Worm (Caenorhabditis elegans): Measurements from ENCODE around the gene nhr-255.
A peak's percentile ranks its signal among the peaks of the same experiment; 100 is the strongest.

Gene nhr-255

ce11 chrX:15707366-15707892 is 35.0 kb upstream of the nhr-255 start (continued):
- peak; percentile 39; the same call in 1 of the 2 replicates for TF ChIP-seq unc-3 (GFP tag; conservative IDR thresholded peaks at IDR 0.05)
- TF ChIP-seq unc-3 (tag; optimal IDR thresholded peaks at IDR 0.05) = no peak
- no peak for TF ChIP-seq C38D4.7 (GFP tag; optimal IDR thresholded peaks at IDR 0.05)
- peak; percentile 79 for TF ChIP-seq ceh-14 (tag; optimal IDR thresholded peaks at IDR 0.05)
- TF ChIP-seq ceh-6 (GFP tag; optimal IDR thresholded peaks at IDR 0.05) = no peak
- peak; percentile 82 for TF ChIP-seq nfya-1 (tag; optimal IDR thresholded peaks at IDR 0.05)
- TF ChIP-seq ceh-18 (tag; optimal IDR thresholded peaks at IDR 0.05) = peak; percentile 94
- TF ChIP-seq pha-4 (tag; optimal IDR thresholded peaks at IDR 0.05) = no peak
- TF ChIP-seq lim-6 (tag; optimal IDR thresholded peaks at IDR 0.05) = no peak
- TF ChIP-seq elt-4 (tag; optimal IDR thresholded peaks at IDR 0.05) = no peak
- no peak for TF ChIP-seq odd-2 (tag; optimal IDR thresholded peaks at IDR 0.05)
- TF ChIP-seq tbx-2 (tag; optimal IDR thresholded peaks at IDR 0.05) = peak; percentile 94
- TF ChIP-seq pha-2 (tag; optimal IDR thresholded peaks at IDR 0.05) = peak; percentile 50
- no peak for TF ChIP-seq K02D7.2 (tag; optimal IDR thresholded peaks at IDR 0.05)
- TF ChIP-seq ceh-48 (tag; optimal IDR thresholded peaks at IDR 0.05) = no peak
- TF ChIP-seq T23F11.4 (GFP tag; optimal IDR thresholded peaks at IDR 0.05) = no peak
- peak; percentile 97 for TF ChIP-seq ceh-31 (tag; optimal IDR thresholded peaks at IDR 0.05)
- peak; percentile 59 for TF ChIP-seq ets-4 (tag; optimal IDR thresholded peaks at IDR 0.05)
- TF ChIP-seq eyg-1 (tag; optimal IDR thresholded peaks at IDR 0.05) = no peak
- no peak for TF ChIP-seq hlh-8 (tag; optimal IDR thresholded peaks at IDR 0.05)
- TF ChIP-seq nhr-232 (tag; optimal IDR thresholded peaks at IDR 0.05) = no peak
- peak; percentile 59 for TF ChIP-seq K09A11.1 (tag; optimal IDR thresholded peaks at IDR 0.05; ENCODE audit: insufficient read depth)
- peak; percentile 86 for TF ChIP-seq sdc-2 (tag; optimal IDR thresholded peaks at IDR 0.05)
- TF ChIP-seq che-1 (tag; optimal IDR thresholded peaks at IDR 0.05) = no peak
- TF ChIP-seq C08G9.2 (tag; optimal IDR thresholded peaks at IDR 0.05) = no peak
- peak; percentile 17 for TF ChIP-seq pat-9 (tag; optimal IDR thresholded peaks at IDR 0.05)
- TF ChIP-seq Y22D7AL.16 (tag; optimal IDR thresholded peaks at IDR 0.05) = no peak
- TF ChIP-seq ceh-9 (tag; optimal IDR thresholded peaks at IDR 0.05) = no peak
- peak; percentile 52 for TF ChIP-seq sox-2 (GFP tag; IDR thresholded peaks at IDR 0.05)
- no peak for TF ChIP-seq fkh-6 (tag; optimal IDR thresholded peaks at IDR 0.05)
- no peak for TF ChIP-seq tbx-7 (tag; optimal IDR thresholded peaks at IDR 0.05)
- TF ChIP-seq elt-2 (tag; optimal IDR thresholded peaks at IDR 0.05) = peak; percentile 59
- no peak for TF ChIP-seq ceh-22 (tag; optimal IDR thresholded peaks at IDR 0.05)
- 0 out of 2 replicates have a peak, but pooled peaks have one; percentile 25 for TF ChIP-seq ceh-45 (GFP tag; IDR thresholded peaks at IDR 0.05)
- TF ChIP-seq sox-4 (tag; optimal IDR thresholded peaks at IDR 0.05) = no peak
- TF ChIP-seq F13H6.1 (tag; optimal IDR thresholded peaks at IDR 0.05) = peak; percentile 92
- no peak for TF ChIP-seq pqm-1 (tag; optimal IDR thresholded peaks at IDR 0.05)
- TF ChIP-seq dve-1 (tag; optimal IDR thresholded peaks at IDR 0.05) = peak; percentile 4
- TF ChIP-seq pag-3 (tag; optimal IDR thresholded peaks at IDR 0.05; ENCODE audit: borderline replicate concordance) = no peak
- peak; percentile 84 for TF ChIP-seq ref-2 (tag; optimal IDR thresholded peaks at IDR 0.05)
- TF ChIP-seq gmeb-2 (tag; optimal IDR thresholded peaks at IDR 0.05) = peak; percentile 26
- peak; percentile 47 for TF ChIP-seq ttx-3 (tag; optimal IDR thresholded peaks at IDR 0.05)
- peak; percentile 68 for TF ChIP-seq ceh-2 (tag; optimal IDR thresholded peaks at IDR 0.05)
- TF ChIP-seq nhr-11 (tag; optimal IDR thresholded peaks at IDR 0.05) = no peak
- no peak for TF ChIP-seq zip-5 (tag; optimal IDR thresholded peaks at IDR 0.05)
- peak; percentile 76 for TF ChIP-seq unc-42 (tag; optimal IDR thresholded peaks at IDR 0.05)
- no peak for TF ChIP-seq npax-4 (tag; optimal IDR thresholded peaks at IDR 0.05)
- TF ChIP-seq ceh-34 (tag; optimal IDR thresholded peaks at IDR 0.05) = peak; percentile 97
- TF ChIP-seq madf-2 (tag; optimal IDR thresholded peaks at IDR 0.05) = peak; percentile 31
- no peak for TF ChIP-seq ceh-24 (tag; optimal IDR thresholded peaks at IDR 0.05)
- TF ChIP-seq unc-55 (GFP tag; optimal IDR thresholded peaks at IDR 0.05) = peak; percentile 63
- peak; percentile 58 for TF ChIP-seq syd-9 (tag; optimal IDR thresholded peaks at IDR 0.05)
